Fruit fly (Drosophila melanogaster) Kc167 (cell line): ENCODE measurements around the gene VhaPPA1-1.

Experiments used
- h ChIP-seq: fragments of >200 bp; optimal IDR thresholded peaks from 3 replicates; lab custom pipeline; 2018; ENCODE audit warnings: missing external identifiers
- psq ChIP-seq: fragments of >200 bp; optimal IDR thresholded peaks from 2 replicates; lab custom pipeline; 2017; ENCODE audit warnings: missing external identifiers
- ttk ChIP-seq: sonication (Bioruptor generic); optimal IDR thresholded peaks from 2 replicates; lab custom pipeline; 2017; ENCODE audit warnings: missing external identifiers

- no peak for TF ChIP-seq psq (lab: Kevin White, UChicago)
- no peak for TF ChIP-seq ttk (lab: Kevin White, UChicago)
- TF ChIP-seq h (lab: Kevin White, UChicago): no peak
Measured at dm6 chr3R:14912449-14912987, 8.7 kb upstream of the VhaPPA1-1 start.
